Worm (Caenorhabditis elegans): Measurements from ENCODE around the gene otpl-1.
A peak's percentile ranks its signal among the peaks of the same experiment; 100 is the strongest.

ce11 chrIV:3524584-3525020, 44.2 kb upstream of the otpl-1 start:
- peak; percentile 26 for TF ChIP-seq unc-39 (tag; optimal IDR thresholded peaks at IDR 0.05)
- no peak for TF ChIP-seq blmp-1 (tag; optimal IDR thresholded peaks at IDR 0.05)
- peak; percentile 17 for TF ChIP-seq unc-62 (GFP tag; optimal IDR thresholded peaks at IDR 0.05)
- no peak for TF ChIP-seq nhr-76 (tag; optimal IDR thresholded peaks at IDR 0.05)
- TF ChIP-seq lsy-2 (tag; optimal IDR thresholded peaks at IDR 0.05): no peak
- peak; percentile 88 for TF ChIP-seq mls-2 (tag; optimal IDR thresholded peaks at IDR 0.05)
- TF ChIP-seq ceh-39 (tag; optimal IDR thresholded peaks at IDR 0.05): no peak

Data from whole organism, mixed stage, embryonic.